ENCODE assay signal across 4 worm cellular contexts in the genomic region with DNA sequence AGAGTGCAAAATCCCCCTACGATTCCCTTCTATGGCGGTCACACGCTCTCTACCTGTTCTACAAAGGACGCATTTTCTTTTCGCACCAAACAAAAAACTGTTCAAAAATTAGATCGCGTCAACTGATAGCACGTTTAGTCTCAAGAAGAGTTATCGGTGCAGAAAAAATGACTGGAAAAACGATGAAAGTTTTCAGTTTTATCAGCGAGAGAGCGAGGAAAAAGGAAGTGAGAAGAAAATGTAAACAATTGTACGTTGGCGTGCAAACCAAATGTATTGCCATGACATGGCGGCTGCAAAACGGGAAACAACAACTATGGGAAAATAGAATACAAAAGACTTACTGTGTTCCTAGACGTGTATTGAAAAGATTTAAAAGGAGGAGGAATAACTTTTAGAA.
TF ChIP-seq lines count a peak whose summit lies in the region.

No protein-coding gene starts in this region.

TF ChIP-seq in whole organism, L2 larva, 48 proteins besides CTCF, POLR2A, EP300 and RAD21:
- TF ChIP-seq fos-1 (tag; optimal IDR thresholded peaks at IDR 0.05; lab: Kevin White, UChicago): peak; percentile 39
- TF ChIP-seq mab-5 (tag; optimal IDR thresholded peaks at IDR 0.05; lab: Kevin White, UChicago): no peak

TF ChIP-seq in whole organism, L3 larva, 47 proteins besides CTCF, POLR2A, EP300 and RAD21:
- peak; percentile 29 for TF ChIP-seq pha-4 (tag; optimal IDR thresholded peaks at IDR 0.05; lab: Kevin White, UChicago)
- TF ChIP-seq ZK546.5 (tag; optimal IDR thresholded peaks at IDR 0.05; lab: Kevin White, UChicago): no peak
- peak; percentile 54 for TF ChIP-seq elt-2 (tag; optimal IDR thresholded peaks at IDR 0.05; lab: Kevin White, UChicago)
TF ChIP-seq in whole organism, L3 larva: peak in this region for 2.

TF ChIP-seq in whole organism, L4 larva, 104 proteins besides CTCF, POLR2A, EP300 and RAD21:
- TF ChIP-seq nhr-28 (tag; optimal IDR thresholded peaks at IDR 0.05; lab: Kevin White, UChicago) (peak; percentile 35), daf-16 (GFP tag; optimal IDR thresholded peaks at IDR 0.05; lab: Kevin White, UChicago) (no peak), daf-16 (tag; optimal IDR thresholded peaks at IDR 0.05; lab: Kevin White, UChicago) (peak; percentile 28), pqm-1 (tag; optimal IDR thresholded peaks at IDR 0.05; lab: Kevin White, UChicago) (peak; percentile 39), hlh-11 (tag; optimal IDR thresholded peaks at IDR 0.05; lab: Kevin White, UChicago) (peak; percentile 35), dmd-9 (GFP tag; IDR thresholded peaks at IDR 0.05; lab: Robert Waterston, UW) (no peak), pha-4 (GFP tag; IDR thresholded peaks at IDR 0.05; lab: Robert Waterston, UW) (no peak), pha-4 (tag; optimal IDR thresholded peaks at IDR 0.05; lab: Kevin White, UChicago) (no peak), arid-1 (GFP tag; conservative IDR thresholded peaks at IDR 0.05; lab: Robert Waterston, UW) (no peak), dmd-6 (GFP tag; IDR thresholded peaks at IDR 0.05; lab: Robert Waterston, UW) (peak; percentile 49; the same call in 1 of the 2 replicates)

TF ChIP-seq in whole organism, young adult, 124 proteins besides CTCF, POLR2A, EP300 and RAD21:
- TF ChIP-seq F39B2.1 (GFP tag; IDR thresholded peaks at IDR 0.05; lab: Robert Waterston, UW): no peak
- TF ChIP-seq nhr-80 (tag; optimal IDR thresholded peaks at IDR 0.05; lab: Kevin White, UChicago): peak; percentile 58
- TF ChIP-seq sptf-2 (GFP tag; optimal IDR thresholded peaks at IDR 0.05; lab: Kevin White, UChicago): no peak
- no peak for TF ChIP-seq F57A8.1 (GFP tag; optimal IDR thresholded peaks at IDR 0.05; lab: Kevin White, UChicago)
- TF ChIP-seq tbp1 (GFP tag; optimal IDR thresholded peaks at IDR 0.05; lab: Kevin White, UChicago): no peak
